Fruit fly (Drosophila melanogaster) Kc167 (cell line): ENCODE measurements around the gene Dlip1.

Experiments
- Myc ChIP-seq: fragments of >200 bp; optimal IDR thresholded peaks from 2 replicates; lab custom pipeline; 2017; ENCODE audit warnings: missing external identifiers
- Sin3A ChIP-seq: fragments of >200 bp; optimal IDR thresholded peaks from 2 replicates; lab custom pipeline; 2018; ENCODE audit warnings: missing external identifiers
- h ChIP-seq: fragments of >200 bp; optimal IDR thresholded peaks from 3 replicates; lab custom pipeline; 2018; ENCODE audit warnings: missing external identifiers
- insv ChIP-seq: fragments of >200 bp; optimal IDR thresholded peaks from 3 replicates; lab custom pipeline; 2018; ENCODE audit warnings: missing external identifiers
- psq ChIP-seq: fragments of >200 bp; optimal IDR thresholded peaks from 2 replicates; lab custom pipeline; 2017; ENCODE audit warnings: missing external identifiers
- ttk ChIP-seq: sonication (Bioruptor generic); optimal IDR thresholded peaks from 2 replicates; lab custom pipeline; 2017; ENCODE audit warnings: missing external identifiers

Gene Dlip1

dm6 chrX:9148989-9149522 is 9.4 kb upstream of the Dlip1 start, which contains the start of the genes fh and Bap111:
Gene fh, minus strand, starts transcription at chrX:9149071.
Gene Bap111, plus strand, starts transcription at chrX:9149309.
- no peak for TF ChIP-seq h (lab: Kevin White, UChicago)
- no peak for TF ChIP-seq Myc (lab: Kevin White, UChicago)
- TF ChIP-seq psq (lab: Kevin White, UChicago), result no peak
- TF ChIP-seq ttk (lab: Kevin White, UChicago), result no peak

- TF ChIP-seq Myc (lab: Kevin White, UChicago), result no peak
- TF ChIP-seq Sin3A, result no peak
- TF ChIP-seq ttk (lab: Kevin White, UChicago), result no peak
- no peak for TF ChIP-seq psq (lab: Kevin White, UChicago)
- no peak for TF ChIP-seq insv (lab: Kevin White, UChicago)
- no peak for TF ChIP-seq h (lab: Kevin White, UChicago)
Measured at dm6 chrX:9152127-9152598, 6.3 kb upstream of the Dlip1 start.

- TF ChIP-seq Sin3A, result no peak
- no peak for TF ChIP-seq ttk (lab: Kevin White, UChicago)
- TF ChIP-seq psq (lab: Kevin White, UChicago), result no peak
- TF ChIP-seq h (lab: Kevin White, UChicago), result no peak
- no peak for TF ChIP-seq insv (lab: Kevin White, UChicago)
- TF ChIP-seq Myc (lab: Kevin White, UChicago), result no peak
Measured at dm6 chrX:9155134-9155533, 3.3 kb upstream of the Dlip1 start.

- TF ChIP-seq insv (lab: Kevin White, UChicago), result no peak
- TF ChIP-seq ttk (lab: Kevin White, UChicago), result no peak
- no peak for TF ChIP-seq Myc (lab: Kevin White, UChicago)
- TF ChIP-seq Sin3A, result no peak
- no peak for TF ChIP-seq psq (lab: Kevin White, UChicago)
- TF ChIP-seq h (lab: Kevin White, UChicago), result no peak
Measured at dm6 chrX:9155715-9156387, 2.6 kb upstream of the Dlip1 start.

dm6 chrX:9156388-9156823 is 2.0 kb upstream of the Dlip1 start, which contains the start of gene His3.3B:
Gene His3.3B, minus strand, starts transcription at chrX:9156669.
- TF ChIP-seq insv (lab: Kevin White, UChicago) (no peak), Sin3A (no peak), h (lab: Kevin White, UChicago) (no peak), Myc (lab: Kevin White, UChicago) (no peak), psq (lab: Kevin White, UChicago) (no peak), ttk (lab: Kevin White, UChicago) (no peak)

- no peak for TF ChIP-seq Myc (lab: Kevin White, UChicago)
- no peak for TF ChIP-seq insv (lab: Kevin White, UChicago)
- no peak for TF ChIP-seq ttk (lab: Kevin White, UChicago)
- no peak for TF ChIP-seq psq (lab: Kevin White, UChicago)
- TF ChIP-seq Sin3A, result no peak
- TF ChIP-seq h (lab: Kevin White, UChicago), result no peak
Measured at dm6 chrX:9159736-9160135, 1.3 kb downstream of the Dlip1 start, which contains the start of gene NdufA3. Gene NdufA3, minus strand, starts transcription at chrX:9160052.

dm6 chrX:9161912-9162311 is 3.5 kb downstream of the Dlip1 start, which contains the start of the genes Zpr1 and CG44532:
Gene Zpr1, minus strand, starts transcription at chrX:9162090.
Gene CG44532, plus strand, starts transcription at chrX:9162092.
- TF ChIP-seq Sin3A (no peak), psq (lab: Kevin White, UChicago) (no peak), h (lab: Kevin White, UChicago) (no peak), insv (lab: Kevin White, UChicago) (no peak), Myc (lab: Kevin White, UChicago) (no peak), ttk (lab: Kevin White, UChicago) (no peak)

- TF ChIP-seq Myc (lab: Kevin White, UChicago) (no peak), psq (lab: Kevin White, UChicago) (no peak)
Measured at dm6 chrX:9163110-9163509, 4.7 kb downstream of the Dlip1 start, which contains the start of gene mei-P26. Gene mei-P26, plus strand, starts transcription at chrX:9163255.

- TF ChIP-seq Sin3A, result no peak
- TF ChIP-seq insv (lab: Kevin White, UChicago), result no peak
- TF ChIP-seq h (lab: Kevin White, UChicago), result no peak
- no peak for TF ChIP-seq ttk (lab: Kevin White, UChicago)
- no peak for TF ChIP-seq Myc (lab: Kevin White, UChicago)
- TF ChIP-seq psq (lab: Kevin White, UChicago), result no peak
Measured at dm6 chrX:9163645-9164509, 5.5 kb downstream of the Dlip1 start.

dm6 chrX:9164510-9165506 is 6.4 kb downstream of the Dlip1 start:
- TF ChIP-seq h (lab: Kevin White, UChicago) (no peak), psq (lab: Kevin White, UChicago) (no peak), ttk (lab: Kevin White, UChicago) (no peak), Myc (lab: Kevin White, UChicago) (no peak), insv (lab: Kevin White, UChicago) (no peak), Sin3A (no peak)
